Fruit fly (Drosophila melanogaster) whole organism, embryonic: ENCODE measurements around the gene Oct-TyrR.

Experiments used
- Aef1 ChIP-seq: fragments of 200-800 bp; sonication (Bioruptor generic); IDR thresholded peaks from 3 replicates; pipeline ENCODE4 v1.3.6; 2022; ENCODE audit warnings: missing biosample characterization, missing genetic modification characterization
- Atf6 ChIP-seq: fragments of 200-800 bp; sonication (Bioruptor generic); IDR thresholded peaks from 2 replicates; pipeline ENCODE4 v1.3.6; 2022; ENCODE audit warnings: missing biosample characterization, missing genetic modification characterization
- B-H1 ChIP-seq: fragments of 200-800 bp; sonication (Bioruptor generic); IDR thresholded peaks from 3 replicates; pipeline ENCODE4 v1.3.6; 2022; ENCODE audit warnings: missing biosample characterization, missing genetic modification characterization
- CG10462 ChIP-seq: fragments of 200-800 bp; sonication (Bioruptor generic); optimal IDR thresholded peaks from 2 replicates; lab custom pipeline; 2016; ENCODE audit warnings: missing biosample characterization, missing genetic modification characterization
- CG12942 ChIP-seq: fragments of 200-800 bp; sonication (Bioruptor generic); optimal IDR thresholded peaks from 3 replicates; lab custom pipeline; 2016; ENCODE audit warnings: missing biosample characterization, missing genetic modification characterization
- CG13123 ChIP-seq: fragments of 200-800 bp; sonication (Bioruptor generic); optimal IDR thresholded peaks from 2 replicates; lab custom pipeline; 2016; ENCODE audit warnings: missing biosample characterization, missing genetic modification characterization
- CG13775 ChIP-seq: fragments of 200-800 bp; sonication (Bioruptor generic); optimal IDR thresholded peaks from 3 replicates; lab custom pipeline; 2017; ENCODE audit warnings: missing biosample characterization, mild to moderate bottlenecking, missing genetic modification characterization
- CG15011 ChIP-seq: fragments of 200-800 bp; sonication (Bioruptor generic); optimal IDR thresholded peaks from 3 replicates; lab custom pipeline; 2018; ENCODE audit warnings: missing biosample characterization, mild to moderate bottlenecking, missing genetic modification characterization
- CG16813 ChIP-seq: fragments of 200-800 bp; sonication (Bioruptor generic); IDR thresholded peaks from 3 replicates; pipeline ENCODE4 v1.3.6; 2022; ENCODE audit warnings: missing biosample characterization, missing genetic modification characterization; ENCODE audit not compliant: partially characterized antibody
- CG16815 ChIP-seq: fragments of 200-800 bp; sonication (Bioruptor generic); optimal IDR thresholded peaks from 3 replicates; lab custom pipeline; 2017; ENCODE audit warnings: missing biosample characterization, mild to moderate bottlenecking, missing genetic modification characterization
- CG17612 ChIP-seq: fragments of 200-800 bp; sonication (Bioruptor generic); IDR thresholded peaks from 2 replicates; pipeline ENCODE4 v1.3.6; 2022; ENCODE audit warnings: missing biosample characterization, missing genetic modification characterization
- CG1792 ChIP-seq: fragments of 200-800 bp; sonication (Bioruptor generic); optimal IDR thresholded peaks from 2 replicates; lab custom pipeline; 2016; ENCODE audit warnings: missing biosample characterization, missing genetic modification characterization
- CG18599 ChIP-seq: fragments of 200-800 bp; sonication (Bioruptor generic); optimal IDR thresholded peaks from 3 replicates; lab custom pipeline; 2017; ENCODE audit warnings: missing biosample characterization, missing genetic modification characterization, mild to moderate bottlenecking, moderate library complexity, missing genetic modification reagents
- CG2129 ChIP-seq: fragments of 200-800 bp; sonication (Bioruptor generic); IDR thresholded peaks from 2 replicates; pipeline ENCODE4 v1.3.6; 2022; ENCODE audit warnings: missing biosample characterization, missing genetic modification characterization; ENCODE audit not compliant: partially characterized antibody
- CG30020 ChIP-seq: fragments of 200-800 bp; optimal IDR thresholded peaks from 2 replicates; lab custom pipeline; 2019; ENCODE audit warnings: missing biosample characterization, mild to moderate bottlenecking, missing genetic modification characterization, moderate library complexity
- CG3281 ChIP-seq: fragments of 200-800 bp; sonication (Bioruptor generic); optimal IDR thresholded peaks from 3 replicates; lab custom pipeline; 2017; ENCODE audit warnings: missing biosample characterization, mild to moderate bottlenecking, missing genetic modification characterization
- CG3407 ChIP-seq: fragments of 200-800 bp; sonication (Bioruptor generic); optimal IDR thresholded peaks from 2 replicates; lab custom pipeline; 2018; ENCODE audit warnings: missing biosample characterization, mild to moderate bottlenecking, missing genetic modification characterization
- CG4328 ChIP-seq: fragments of 200-800 bp; sonication (Bioruptor generic); optimal IDR thresholded peaks from 3 replicates; lab custom pipeline; 2017; ENCODE audit warnings: missing biosample characterization, missing genetic modification reagents, missing genetic modification characterization
- CG43689 ChIP-seq: fragments of 200-800 bp; sonication (Bioruptor generic); IDR thresholded peaks from 2 replicates; pipeline ENCODE4 v1.3.6; 2022; ENCODE audit warnings: missing biosample characterization, missing genetic modification characterization
- CG7357 ChIP-seq: fragments of 200-800 bp; sonication (Bioruptor generic); IDR thresholded peaks from 3 replicates; pipeline ENCODE4 v1.3.6; 2022; ENCODE audit warnings: missing biosample characterization, missing genetic modification characterization
- CG8388 ChIP-seq: fragments of 200-800 bp; sonication (Bioruptor generic); optimal IDR thresholded peaks from 2 replicates; lab custom pipeline; 2019; ENCODE audit warnings: missing biosample characterization, mild to moderate bottlenecking, missing genetic modification characterization, moderate library complexity
- CG8924 ChIP-seq: fragments of 200-800 bp; optimal IDR thresholded peaks from 3 replicates; lab custom pipeline; 2019; ENCODE audit warnings: missing biosample characterization, mild to moderate bottlenecking, missing genetic modification characterization, moderate library complexity
- CG9437 ChIP-seq: fragments of 200-800 bp; sonication (Bioruptor generic); optimal IDR thresholded peaks from 2 replicates; lab custom pipeline; 2018; ENCODE audit warnings: missing biosample characterization, mild to moderate bottlenecking, missing genetic modification characterization
- CG9876 ChIP-seq: fragments of 200-800 bp; sonication (Bioruptor generic); optimal IDR thresholded peaks from 2 replicates; lab custom pipeline; 2016; ENCODE audit warnings: missing biosample characterization, missing genetic modification characterization
- CoRest ChIP-seq: fragments of 200-800 bp; sonication (Bioruptor generic); optimal IDR thresholded peaks from 3 replicates; lab custom pipeline; 2018; ENCODE audit warnings: missing biosample characterization, mild to moderate bottlenecking, missing genetic modification characterization, moderate library complexity
- Ets65A ChIP-seq: fragments of 200-800 bp; sonication (Bioruptor generic); peaks from one replicate; lab custom pipeline; 2016; ENCODE audit warnings: missing biosample characterization, missing genetic modification characterization
- HLH4C ChIP-seq: fragments of 200-800 bp; sonication (Bioruptor generic); IDR thresholded peaks from 3 replicates; pipeline ENCODE4 v1.3.6; 2022; ENCODE audit warnings: missing biosample characterization, missing genetic modification characterization; ENCODE audit not compliant: partially characterized antibody
- HmgD ChIP-seq: fragments of 200-800 bp; sonication (Bioruptor generic); optimal IDR thresholded peaks from 3 replicates; lab custom pipeline; 2016; ENCODE audit warnings: missing biosample characterization, missing genetic modification characterization
- NC2β ChIP-seq: fragments of 200-800 bp; sonication (Bioruptor generic); optimal IDR thresholded peaks from 2 replicates; lab custom pipeline; 2016; ENCODE audit warnings: missing biosample characterization, missing genetic modification characterization
- NFAT ChIP-seq: fragments of 200-800 bp; sonication (Bioruptor generic); IDR thresholded peaks from 2 replicates; pipeline ENCODE4 v1.3.6; 2022; ENCODE audit warnings: missing biosample characterization, missing genetic modification characterization
- Sin3A ChIP-seq: fragments of >200 bp; optimal IDR thresholded peaks from 2 replicates; lab custom pipeline; 2018
- Sox100B ChIP-seq: fragments of 200-800 bp; sonication (Bioruptor generic); optimal IDR thresholded peaks from 3 replicates; lab custom pipeline; 2018; ENCODE audit warnings: missing biosample characterization, mild to moderate bottlenecking, missing genetic modification characterization
- Sry-δ ChIP-seq: fragments of 200-800 bp; sonication (Bioruptor generic); optimal IDR thresholded peaks from 2 replicates; lab custom pipeline; 2016; ENCODE audit warnings: missing biosample characterization, missing genetic modification characterization
- Vsx1 ChIP-seq: fragments of 200-800 bp; sonication (Bioruptor generic); optimal IDR thresholded peaks from 2 replicates; lab custom pipeline; 2017; ENCODE audit warnings: missing biosample characterization, mild to moderate bottlenecking, missing genetic modification characterization, missing genetic modification reagents
- bigmax ChIP-seq: fragments of 200-800 bp; sonication (Bioruptor generic); optimal IDR thresholded peaks from 2 replicates; lab custom pipeline; 2018; ENCODE audit warnings: missing biosample characterization, mild to moderate bottlenecking, missing genetic modification characterization
- ci ChIP-seq: fragments of 200-800 bp; sonication (Bioruptor generic); IDR thresholded peaks from 3 replicates; pipeline ENCODE4 v1.3.6; 2022; ENCODE audit warnings: missing biosample characterization, missing genetic modification characterization
- danr ChIP-seq: fragments of 200-800 bp; sonication (Bioruptor generic); IDR thresholded peaks from 2 replicates; pipeline ENCODE4 v1.3.6; 2022; ENCODE audit warnings: missing biosample characterization, missing genetic modification characterization
- dimm ChIP-seq: fragments of 200-800 bp; sonication (Bioruptor generic); IDR thresholded peaks from 2 replicates; pipeline ENCODE4 v1.3.6; 2022; ENCODE audit warnings: missing biosample characterization, missing genetic modification characterization
- dmrt99B ChIP-seq: fragments of 200-800 bp; sonication (Bioruptor generic); optimal IDR thresholded peaks from 2 replicates; lab custom pipeline; 2018; ENCODE audit warnings: missing biosample characterization, mild to moderate bottlenecking, missing genetic modification characterization, moderate library complexity
- fd64A ChIP-seq: fragments of 200-800 bp; sonication (Bioruptor generic); optimal IDR thresholded peaks from 3 replicates; lab custom pipeline; 2018; ENCODE audit warnings: missing biosample characterization, mild to moderate bottlenecking, missing genetic modification characterization
- gcm2 ChIP-seq: fragments of 200-800 bp; sonication (Bioruptor generic); optimal IDR thresholded peaks from 2 replicates; lab custom pipeline; 2016; ENCODE audit warnings: missing biosample characterization, missing genetic modification characterization
- grau ChIP-seq: fragments of 200-800 bp; optimal IDR thresholded peaks from 3 replicates; lab custom pipeline; 2019; ENCODE audit warnings: missing biosample characterization, mild to moderate bottlenecking, missing genetic modification characterization, moderate library complexity
- hkb ChIP-seq, 2 experiments: fragments of 200-800 bp in 1 of 2; fragments of >200 bp in 1 of 2; sonication (Bioruptor generic) in 1 of 2; IDR thresholded peaks in 1 of 2; optimal IDR thresholded peaks in 1 of 2; 2 replicates each; pipeline versions ENCODE4 v1.3.6 to Lab custom; 2017 to 2022; ENCODE audit warnings: missing biosample characterization in 1 of 2, missing genetic modification characterization in 1 of 2
- lilli ChIP-seq: fragments of 200-800 bp; sonication (Bioruptor generic); optimal IDR thresholded peaks from 3 replicates; lab custom pipeline; 2016; ENCODE audit warnings: missing biosample characterization, missing genetic modification characterization
- lmd ChIP-seq: fragments of 200-800 bp; sonication (Bioruptor generic); IDR thresholded peaks from 2 replicates; pipeline ENCODE4 v1.3.6; 2022; ENCODE audit warnings: missing biosample characterization, missing genetic modification characterization
- mirr ChIP-seq: fragments of 200-800 bp; sonication (Bioruptor generic); optimal IDR thresholded peaks from 3 replicates; lab custom pipeline; 2018; ENCODE audit warnings: missing biosample characterization, mild to moderate bottlenecking, missing genetic modification characterization
- peb ChIP-seq: fragments of 200-800 bp; sonication (Bioruptor generic); IDR thresholded peaks from 2 replicates; pipeline ENCODE4 v1.3.6; 2022; ENCODE audit warnings: missing biosample characterization, missing genetic modification characterization
- prd ChIP-seq, 3 experiments: fragments of >200 bp in 2 of 3; fragments of 200-800 bp in 1 of 3; sonication (Bioruptor generic) in 1 of 3; optimal IDR thresholded peaks in 2 of 3; IDR thresholded peaks in 1 of 3; 2 replicates in 2 of 3; 3 replicates in 1 of 3; pipeline versions ENCODE4 v1.3.6 to Lab custom; 2017 to 2022; ENCODE audit warnings: missing biosample characterization in 1 of 3, missing genetic modification characterization in 1 of 3
- seq ChIP-seq: fragments of 200-800 bp; sonication (Bioruptor generic); IDR thresholded peaks from 2 replicates; pipeline ENCODE4 v1.3.6; 2022; ENCODE audit warnings: missing biosample characterization, missing genetic modification characterization
- sr ChIP-seq: fragments of 200-800 bp; sonication (Bioruptor generic); IDR thresholded peaks from 3 replicates; pipeline ENCODE4 v1.3.6; 2022; ENCODE audit warnings: missing biosample characterization, missing genetic modification characterization

Oct-TyrR gene

DNA sequence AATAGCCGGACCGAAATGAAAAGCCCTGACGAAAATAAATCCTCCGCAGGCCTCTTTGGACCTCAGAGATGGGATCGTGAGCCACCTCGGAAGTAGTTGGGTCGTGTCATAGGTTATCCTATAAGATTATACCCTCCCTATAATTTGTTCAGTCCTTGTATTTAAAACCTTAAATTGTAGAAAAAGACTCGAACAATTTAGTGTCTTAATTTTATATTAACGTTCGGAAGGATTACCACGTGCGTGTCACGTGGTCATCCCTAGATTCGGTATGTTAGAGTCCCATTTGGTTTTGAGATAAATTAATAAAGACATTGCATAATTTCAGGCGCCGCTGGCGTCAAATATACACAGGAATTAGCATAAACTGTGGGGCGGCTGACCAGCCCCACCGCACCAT, 43.3 kb downstream of the Oct-TyrR start (continued):
- TF ChIP-seq hkb (optimal IDR thresholded peaks at IDR 0.05; lab: Kevin White, UChicago) = no peak
- peak; percentile 58; the same call in 1 of the 2 replicates for TF ChIP-seq hkb (GFP tag; IDR thresholded peaks at IDR 0.05; lab: Robert Waterston, UW)
- no peak for TF ChIP-seq danr
- TF ChIP-seq bigmax (GFP tag; lab: Kevin White, UChicago) = no peak
- no peak for TF ChIP-seq prd (optimal IDR thresholded peaks at IDR 0.05; lab: Kevin White, UChicago)
- peak; percentile 74; the same call in 2 of the 3 replicates for TF ChIP-seq prd (GFP tag; IDR thresholded peaks at IDR 0.05; lab: Robert Waterston, UW)
- TF ChIP-seq Ets65A (GFP tag; lab: Kevin White, UChicago) = peak; percentile 87
- peak; percentile 48 for TF ChIP-seq CG3281 (GFP tag; lab: Kevin White, UChicago)
- TF ChIP-seq HmgD = no peak
- no peak for TF ChIP-seq CG1792 (GFP tag; lab: Kevin White, UChicago)
- TF ChIP-seq CG9876 (GFP tag; lab: Kevin White, UChicago) = no peak
- no peak for TF ChIP-seq sr
- TF ChIP-seq mirr (GFP tag; lab: Kevin White, UChicago) = no peak
- peak; percentile 92 for TF ChIP-seq CG2129 (GFP tag; lab: Robert Waterston, UW)
- TF ChIP-seq CG13775 (GFP tag; lab: Kevin White, UChicago) = peak; percentile 67
- TF ChIP-seq CG4328 = no peak
- TF ChIP-seq Aef1 (GFP tag; lab: Robert Waterston, UW) = peak; percentile 22; the same call in 1 of the 3 replicates
- peak; percentile 53; the same call in 1 of the 2 replicates for TF ChIP-seq NFAT (GFP tag; lab: Robert Waterston, UW)
- peak; percentile 63 for TF ChIP-seq CG18599 (GFP tag; lab: Kevin White, UChicago)
- no peak for TF ChIP-seq Sin3A (lab: Kevin White, UChicago)
- TF ChIP-seq CG17612 = 0 out of 2 replicates have a peak, but pooled peaks have one; percentile 52
- TF ChIP-seq CG43689 (GFP tag; lab: Robert Waterston, UW) = no peak
- peak; percentile 29 for TF ChIP-seq CG12942 (GFP tag; lab: Kevin White, UChicago)
- no peak for TF ChIP-seq CG7357 (GFP tag; lab: Robert Waterston, UW)
- TF ChIP-seq CG13123 (GFP tag; lab: Kevin White, UChicago) = peak; percentile 55
- TF ChIP-seq Atf6 = peak; percentile 70; the same call in 1 of the 2 replicates
- 0 out of 2 replicates have a peak, but pooled peaks have one; percentile 19 for TF ChIP-seq seq (GFP tag; lab: Robert Waterston, UW)
- TF ChIP-seq Sry-δ (GFP tag; lab: Kevin White, UChicago) = peak; percentile 74
- TF ChIP-seq CG10462 (GFP tag; lab: Kevin White, UChicago) = peak; percentile 19
- TF ChIP-seq B-H1 (GFP tag; lab: Robert Waterston, UW) = no peak; the same call in 2 of the 3 replicates
- peak; percentile 51; the same call in 1 of the 3 replicates for TF ChIP-seq HLH4C
- peak; percentile 65 for TF ChIP-seq lmd (GFP tag; lab: Robert Waterston, UW)
- TF ChIP-seq ci = peak; percentile 67; the same call in 1 of the 3 replicates
- no peak for TF ChIP-seq CG15011 (GFP tag; lab: Kevin White, UChicago)
- no peak for TF ChIP-seq peb (GFP tag; lab: Robert Waterston, UW)
- TF ChIP-seq dmrt99B (tag; lab: Kevin White, UChicago) = peak; percentile 43
- peak; percentile 33 for TF ChIP-seq CG9437
- peak; percentile 66 for TF ChIP-seq grau (tag; lab: Kevin White, UChicago)
- peak; percentile 26 for TF ChIP-seq Sox100B (GFP tag; lab: Kevin White, UChicago)
- TF ChIP-seq lilli (GFP tag; lab: Kevin White, UChicago) = peak; percentile 68
- TF ChIP-seq CG8924 (tag; lab: Kevin White, UChicago) = peak; percentile 66
- TF ChIP-seq CoRest (tag; lab: Kevin White, UChicago) = peak; percentile 58
- no peak for TF ChIP-seq fd64A (GFP tag; lab: Kevin White, UChicago)
- no peak for TF ChIP-seq Vsx1 (GFP tag; lab: Kevin White, UChicago)
- peak; percentile 7 for TF ChIP-seq CG3407 (GFP tag; lab: Kevin White, UChicago)
- peak; percentile 43 for TF ChIP-seq NC2β (GFP tag; lab: Kevin White, UChicago)
- no peak for TF ChIP-seq gcm2 (GFP tag; lab: Kevin White, UChicago)
- TF ChIP-seq CG16813 = peak; percentile 89
- no peak for TF ChIP-seq dimm (GFP tag; lab: Robert Waterston, UW)
- TF ChIP-seq CG30020 (tag; lab: Kevin White, UChicago) = no peak
- TF ChIP-seq CG8388 (GFP tag; lab: Kevin White, UChicago) = peak; percentile 61
- TF ChIP-seq CG16815 (GFP tag; lab: Kevin White, UChicago) = peak; percentile 30
